Worm (Caenorhabditis elegans): ENCODE data around the gene F28H7.2.

F28H7.2 gene

ce11 chrV:10764066-10764465, 16.4 kb downstream of the F28H7.2 start, which contains the start of gene ocr-1:
TSS of gene ocr-1 (plus strand) at chrV:10764366.
- no peak for TF ChIP-seq nhr-85 (tag)
- TF ChIP-seq nhr-76 (tag; optimal IDR thresholded peaks at IDR 0.05): no peak
- no peak for TF ChIP-seq egl-27 (tag; optimal IDR thresholded peaks at IDR 0.05)
- no peak for TF ChIP-seq lin-14 (GFP tag; optimal IDR thresholded peaks at IDR 0.05)
- no peak for TF ChIP-seq aly-2 (tag; optimal IDR thresholded peaks at IDR 0.05)
- TF ChIP-seq Y116A8C.19 (tag; optimal IDR thresholded peaks at IDR 0.05; ENCODE audit: borderline replicate concordance): no peak
- TF ChIP-seq irx-1 (tag; optimal IDR thresholded peaks at IDR 0.05): no peak
- TF ChIP-seq pax-3 (tag; optimal IDR thresholded peaks at IDR 0.05): no peak
- no peak for TF ChIP-seq pag-3 (tag; optimal IDR thresholded peaks at IDR 0.05; ENCODE audit: borderline replicate concordance, insufficient read depth)
- no peak for TF ChIP-seq tlp-1 (tag; optimal IDR thresholded peaks at IDR 0.05)
- TF ChIP-seq nhr-71 (tag; optimal IDR thresholded peaks at IDR 0.05): no peak
- TF ChIP-seq sox-4 (tag; optimal IDR thresholded peaks at IDR 0.05): no peak
- TF ChIP-seq elt-3 (tag; optimal IDR thresholded peaks at IDR 0.05): no peak
- TF ChIP-seq lin-35 (GFP tag; optimal IDR thresholded peaks at IDR 0.05): no peak
- no peak for TF ChIP-seq ceh-88 (GFP tag; IDR thresholded peaks at IDR 0.05)
- TF ChIP-seq tbx-2 (tag; optimal IDR thresholded peaks at IDR 0.05): no peak
- TF ChIP-seq elt-2 (tag; optimal IDR thresholded peaks at IDR 0.05): no peak
- no peak for TF ChIP-seq snpc-4 (tag; optimal IDR thresholded peaks at IDR 0.05)
- no peak for TF ChIP-seq blmp-1 (tag; optimal IDR thresholded peaks at IDR 0.05)

ce11 chrV:10768892-10769291, 21.2 kb downstream of the F28H7.2 start:
- TF ChIP-seq unc-130 (tag; optimal IDR thresholded peaks at IDR 0.05) (no peak), nhr-47 (tag; optimal IDR thresholded peaks at IDR 0.05) (no peak), hpl-2 (GFP tag; optimal IDR thresholded peaks at IDR 0.05) (no peak), nhr-237 (tag; optimal IDR thresholded peaks at IDR 0.05) (no peak)

DNA sequence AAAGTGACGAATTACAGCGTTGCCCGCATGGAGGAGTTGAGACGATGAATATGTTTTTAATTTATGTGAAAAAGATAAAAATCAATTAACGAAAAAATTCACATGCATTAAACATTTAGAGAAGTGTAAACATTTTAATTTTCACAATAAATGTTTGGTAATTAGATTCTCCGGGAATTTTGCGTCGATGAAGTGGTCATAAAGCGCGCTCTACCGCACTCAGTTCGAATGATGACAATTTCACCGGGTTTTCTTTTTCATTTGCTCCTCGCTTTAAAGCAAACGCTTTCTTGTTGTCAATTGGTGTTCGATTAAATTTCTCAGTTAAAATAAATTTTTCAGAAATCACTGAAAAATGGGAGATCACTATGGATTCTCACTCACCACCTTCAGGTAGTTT, 22.3 kb downstream of the F28H7.2 start, which contains the start of the genes D1054.1 and pas-2:
Gene D1054.1 (minus strand): TSS at position 192 of the 400 bp plus-strand sequence.
Gene pas-2 (plus strand): TSS at position 343 of the 400 bp plus-strand sequence.
- TF ChIP-seq ztf-4 (tag; optimal IDR thresholded peaks at IDR 0.05) (no peak), sup-37 (GFP tag; optimal IDR thresholded peaks at IDR 0.05) (no peak), dpl-1 (GFP tag; optimal IDR thresholded peaks at IDR 0.05) (peak in 2 of 3 experiments; percentile 1 to 37), ceh-8 (GFP tag; optimal IDR thresholded peaks at IDR 0.05) (no peak), fkh-10 (GFP tag; optimal IDR thresholded peaks at IDR 0.05) (no peak), snpc-4 (tag; optimal IDR thresholded peaks at IDR 0.05) (peak; percentile 19), alr-1 (tag; optimal IDR thresholded peaks at IDR 0.05; ENCODE audit: borderline replicate concordance) (no peak), ztf-11 (tag; optimal IDR thresholded peaks at IDR 0.05) (no peak), C16A3.4 (tag; optimal IDR thresholded peaks at IDR 0.05) (no peak), hlh-4 (tag; optimal IDR thresholded peaks at IDR 0.05) (no peak), sptf-1 (tag; optimal IDR thresholded peaks at IDR 0.05) (no peak), dsc-1 (tag; optimal IDR thresholded peaks at IDR 0.05) (no peak), elt-2 (tag; optimal IDR thresholded peaks at IDR 0.05) (no peak), lin-39 (tag; optimal IDR thresholded peaks at IDR 0.05) (no peak), ces-1 (GFP tag; optimal IDR thresholded peaks at IDR 0.05) (no peak), lin-35 (GFP tag; optimal IDR thresholded peaks at IDR 0.05) (peak; percentile 22 to 34), nhr-28 (tag; optimal IDR thresholded peaks at IDR 0.05) (no peak), nhr-76 (tag; optimal IDR thresholded peaks at IDR 0.05) (no peak), mef-2 (tag; optimal IDR thresholded peaks at IDR 0.05) (no peak), irx-1 (tag; optimal IDR thresholded peaks at IDR 0.05) (no peak), efl-1 (optimal IDR thresholded peaks at IDR 0.05) (peak in 1 of 2 experiments; percentile 24), efl-1 (GFP tag; optimal IDR thresholded peaks at IDR 0.05 in 1 of 2) (peak in 1 of 2 experiments; percentile 3), nhr-90 (tag; optimal IDR thresholded peaks at IDR 0.05; ENCODE audit: poor library complexity) (no peak), nhr-237 (tag; optimal IDR thresholded peaks at IDR 0.05) (no peak), lin-13 (GFP tag; optimal IDR thresholded peaks at IDR 0.05) (no peak), jun-1 (tag; optimal IDR thresholded peaks at IDR 0.05) (no peak), tbx-2 (tag; optimal IDR thresholded peaks at IDR 0.05) (no peak), rnt-1 (tag; optimal IDR thresholded peaks at IDR 0.05) (no peak), isw-1 (GFP tag; IDR thresholded peaks at IDR 0.05) (no peak), blmp-1 (tag; optimal IDR thresholded peaks at IDR 0.05) (peak; percentile 45), F16B12.6 (tag; optimal IDR thresholded peaks at IDR 0.05) (no peak), unc-62 (GFP tag; optimal IDR thresholded peaks at IDR 0.05) (no peak), nhr-84 (tag; optimal IDR thresholded peaks at IDR 0.05) (no peak), nhr-47 (tag; optimal IDR thresholded peaks at IDR 0.05) (no peak), unc-30 (tag; optimal IDR thresholded peaks at IDR 0.05) (no peak), pqm-1 (tag; optimal IDR thresholded peaks at IDR 0.05) (no peak)
